Worm (Caenorhabditis elegans) whole organism, L4/young adult: ENCODE measurements around the gene txdc-12.1.

Source experiments
- W03F9.2 ChIP-seq: fragments of 150-350 bp; optimal IDR thresholded peaks from 2 replicates; lab custom pipeline; 2014; ENCODE audit warnings: missing biosample characterization, missing genetic modification characterization
- dao-5 ChIP-seq: sonication (generic microtip); optimal IDR thresholded peaks from 2 replicates; lab custom pipeline; 2016; ENCODE audit warnings: missing genotype, missing genetic modification characterization, moderate library complexity, missing compliant biosample characterization
- him-1 ChIP-seq: sonication (generic microtip); optimal IDR thresholded peaks from 2 replicates; lab custom pipeline; 2016; ENCODE audit warnings: missing genotype, missing genetic modification reagents, missing genetic modification characterization, missing compliant biosample characterization

- TF ChIP-seq him-1 (tag; lab: Kevin White, UChicago) (no peak), W03F9.2 (no peak), dao-5 (no peak)
Measured at ce11 chrII:12263971-12264554, 23.9 kb downstream of the txdc-12.1 start, which contains the start of gene faxc-1.
